Fruit fly (Drosophila melanogaster) whole organism, prepupa: ENCODE data around the gene Map205.

ENCODE experiments used
- Blimp-1 ChIP-seq: fragments of 200-800 bp; sonication (Bioruptor generic); optimal IDR thresholded peaks from 3 replicates; lab custom pipeline; 2017; ENCODE audit warnings: missing biosample characterization, missing genetic modification characterization, mild to moderate bottlenecking, moderate library complexity, missing genetic modification reagents
- CG10631 ChIP-seq: fragments of 200-800 bp; sonication (Bioruptor generic); optimal IDR thresholded peaks from 2 replicates; lab custom pipeline; 2016; ENCODE audit warnings: missing biosample characterization, missing genetic modification characterization
- CG10669 ChIP-seq: fragments of 200-800 bp; sonication (Bioruptor generic); optimal IDR thresholded peaks from 3 replicates; lab custom pipeline; 2018; ENCODE audit warnings: missing biosample characterization, mild to moderate bottlenecking, missing genetic modification characterization, moderate library complexity
- CG11762 ChIP-seq: fragments of 200-800 bp; sonication (Bioruptor generic); optimal IDR thresholded peaks from 3 replicates; lab custom pipeline; 2016; ENCODE audit warnings: missing biosample characterization, missing genetic modification characterization; ENCODE audit not compliant: insufficient read depth
- CG11902 ChIP-seq: fragments of 200-800 bp; sonication (Bioruptor generic); optimal IDR thresholded peaks from 3 replicates; lab custom pipeline; 2016; ENCODE audit warnings: missing biosample characterization, missing genetic modification characterization
- CG15336 ChIP-seq: fragments of 200-800 bp; sonication (Bioruptor generic); IDR thresholded peaks from 2 replicates; pipeline ENCODE4 v1.3.6; 2022; ENCODE audit warnings: missing biosample characterization, missing genetic modification characterization
- CG1621 ChIP-seq: fragments of 200-800 bp; sonication (Bioruptor generic); optimal IDR thresholded peaks from 3 replicates; lab custom pipeline; 2018; ENCODE audit warnings: missing biosample characterization, mild to moderate bottlenecking, missing genetic modification characterization
- CG3032 ChIP-seq: fragments of 200-800 bp; optimal IDR thresholded peaks from 2 replicates; lab custom pipeline; 2019; ENCODE audit warnings: missing biosample characterization, mild to moderate bottlenecking, missing genetic modification characterization, moderate library complexity
- CG31627 ChIP-seq: fragments of 200-800 bp; sonication (Bioruptor generic); optimal IDR thresholded peaks from 3 replicates; lab custom pipeline; 2016; ENCODE audit warnings: missing biosample characterization, missing genetic modification characterization
- CG32006 ChIP-seq: fragments of 200-800 bp; sonication (Bioruptor generic); optimal IDR thresholded peaks from 3 replicates; lab custom pipeline; 2017; ENCODE audit warnings: missing biosample characterization, mild to moderate bottlenecking, missing genetic modification characterization
- CG3919 ChIP-seq: fragments of 200-800 bp; sonication (Bioruptor generic); optimal IDR thresholded peaks from 3 replicates; lab custom pipeline; 2016; ENCODE audit warnings: missing biosample characterization, missing genetic modification characterization
- CG4318 ChIP-seq: fragments of 200-800 bp; sonication (Bioruptor generic); optimal IDR thresholded peaks from 3 replicates; lab custom pipeline; 2017; ENCODE audit warnings: missing biosample characterization, mild to moderate bottlenecking, missing genetic modification characterization
- CG6163 ChIP-seq: fragments of 200-800 bp; sonication (Bioruptor generic); IDR thresholded peaks from 3 replicates; pipeline ENCODE4 v1.3.6; 2022; ENCODE audit warnings: missing biosample characterization, missing genetic modification characterization
- CG6792 ChIP-seq: fragments of 200-800 bp; sonication (Bioruptor generic); optimal IDR thresholded peaks from 3 replicates; lab custom pipeline; 2016; ENCODE audit warnings: missing biosample characterization, missing genetic modification characterization
- CG6854 ChIP-seq: fragments of 200-800 bp; sonication (Bioruptor generic); optimal IDR thresholded peaks from 2 replicates; lab custom pipeline; 2017; ENCODE audit warnings: missing biosample characterization, mild to moderate bottlenecking, missing genetic modification characterization
- CG8319 ChIP-seq: fragments of 200-800 bp; sonication (Bioruptor generic); optimal IDR thresholded peaks from 3 replicates; lab custom pipeline; 2016; ENCODE audit warnings: missing biosample characterization, missing genetic modification characterization
- CG9139 ChIP-seq: fragments of 200-800 bp; sonication (Bioruptor generic); optimal IDR thresholded peaks from 3 replicates; lab custom pipeline; 2017; ENCODE audit warnings: missing biosample characterization, mild to moderate bottlenecking, missing genetic modification characterization
- Eip78C ChIP-seq: fragments of 200-800 bp; sonication (Bioruptor generic); peaks from one replicate; lab custom pipeline; 2016; ENCODE audit warnings: missing biosample characterization, missing genetic modification characterization
- Ets21C ChIP-seq: fragments of 200-800 bp; sonication (Bioruptor generic); optimal IDR thresholded peaks from 3 replicates; lab custom pipeline; 2016; ENCODE audit warnings: missing biosample characterization, missing genetic modification characterization
- Ets96B ChIP-seq: fragments of 200-800 bp; optimal IDR thresholded peaks from 2 replicates; lab custom pipeline; 2019; ENCODE audit warnings: missing biosample characterization, mild to moderate bottlenecking, missing genetic modification characterization, moderate library complexity
- Gug ChIP-seq: fragments of 200-800 bp; sonication (Bioruptor generic); IDR thresholded peaks from 2 replicates; pipeline ENCODE4 v1.3.6; 2022; ENCODE audit warnings: missing biosample characterization, missing genetic modification characterization
- Hr38 ChIP-seq: sonication (Bioruptor generic); optimal IDR thresholded peaks from 2 replicates; lab custom pipeline; 2016; ENCODE audit warnings: missing biosample characterization, missing genetic modification characterization
- Hr39 ChIP-seq: fragments of 200-800 bp; sonication (Bioruptor generic); optimal IDR thresholded peaks from 2 replicates; lab custom pipeline; 2016; ENCODE audit warnings: missing biosample characterization, missing genetic modification characterization
- Hr4 ChIP-seq: fragments of 200-800 bp; sonication (Bioruptor generic); optimal IDR thresholded peaks from 3 replicates; lab custom pipeline; 2016; ENCODE audit warnings: missing biosample characterization, missing genetic modification characterization
- Met ChIP-seq: fragments of 200-800 bp; sonication (Bioruptor generic); optimal IDR thresholded peaks from 3 replicates; lab custom pipeline; 2016; ENCODE audit warnings: missing biosample characterization, missing genetic modification characterization
- OdsH ChIP-seq: fragments of 200-800 bp; sonication (Bioruptor generic); optimal IDR thresholded peaks from 3 replicates; lab custom pipeline; 2016; ENCODE audit warnings: missing biosample characterization, missing genetic modification characterization
- Smox ChIP-seq: fragments of 200-800 bp; sonication (Bioruptor generic); optimal IDR thresholded peaks from 3 replicates; lab custom pipeline; 2016; ENCODE audit warnings: missing biosample characterization, missing genetic modification characterization
- Sox14 ChIP-seq: fragments of 200-800 bp; sonication (Bioruptor generic); optimal IDR thresholded peaks from 3 replicates; lab custom pipeline; 2016; ENCODE audit warnings: missing biosample characterization, missing genetic modification characterization
- Sox15 ChIP-seq: fragments of 200-800 bp; sonication (Bioruptor generic); optimal IDR thresholded peaks from 3 replicates; lab custom pipeline; 2016; ENCODE audit warnings: missing biosample characterization, missing genetic modification characterization
- achi ChIP-seq: fragments of 200-800 bp; sonication (Bioruptor generic); optimal IDR thresholded peaks from 3 replicates; lab custom pipeline; 2016; ENCODE audit warnings: missing biosample characterization, missing genetic modification characterization
- acj6 ChIP-seq: fragments of 200-800 bp; sonication (Bioruptor generic); optimal IDR thresholded peaks from 3 replicates; lab custom pipeline; 2016; ENCODE audit warnings: missing biosample characterization, missing genetic modification characterization
- dac ChIP-seq: fragments of 200-800 bp; sonication (Bioruptor generic); optimal IDR thresholded peaks from 2 replicates; lab custom pipeline; 2017; ENCODE audit warnings: missing biosample characterization, mild to moderate bottlenecking, missing genetic modification characterization
- dsx ChIP-seq: fragments of 200-800 bp; optimal IDR thresholded peaks from 3 replicates; lab custom pipeline; 2019; ENCODE audit warnings: missing biosample characterization, mild to moderate bottlenecking, missing genetic modification characterization, moderate library complexity; ENCODE audit not compliant: poor library complexity, severe bottlenecking
- esn ChIP-seq: fragments of 200-800 bp; sonication (Bioruptor generic); optimal IDR thresholded peaks from 2 replicates; lab custom pipeline; 2016; ENCODE audit warnings: missing biosample characterization, mild to moderate bottlenecking, missing genetic modification characterization, moderate library complexity
- fkh ChIP-seq: fragments of 200-800 bp; sonication (Bioruptor generic); optimal IDR thresholded peaks from 3 replicates; lab custom pipeline; 2017; ENCODE audit warnings: missing biosample characterization, mild to moderate bottlenecking, missing genetic modification characterization, moderate library complexity
- pdm3 ChIP-seq: fragments of 200-800 bp; sonication (Bioruptor generic); optimal IDR thresholded peaks from 3 replicates; lab custom pipeline; 2016; ENCODE audit warnings: missing biosample characterization, missing genetic modification characterization
- salr ChIP-seq, 2 experiments: fragments of 200-800 bp; sonication (Bioruptor generic); optimal IDR thresholded peaks; 3 replicates each; lab custom pipeline; 2016 to 2018; ENCODE audit warnings: missing biosample characterization in 2 of 2, missing genetic modification characterization in 2 of 2, mild to moderate bottlenecking in 1 of 2
- spab ChIP-seq: fragments of 200-800 bp; sonication (Bioruptor generic); optimal IDR thresholded peaks from 2 replicates; lab custom pipeline; 2017; ENCODE audit warnings: missing biosample characterization, mild to moderate bottlenecking, missing genetic modification characterization, missing genetic modification reagents
- ss ChIP-seq, 2 experiments: fragments of 200-800 bp; sonication (Bioruptor generic); optimal IDR thresholded peaks; 2 replicates in 1 of 2; 3 replicates in 1 of 2; lab custom pipeline; 2017 to 2018; ENCODE audit warnings: mild to moderate bottlenecking in 2 of 2, missing biosample characterization in 2 of 2, missing genetic modification characterization in 2 of 2, moderate library complexity in 1 of 2
- svp ChIP-seq: fragments of 200-800 bp; sonication (Bioruptor generic); peaks from one replicate; lab custom pipeline; 2016; ENCODE audit warnings: missing biosample characterization, missing genetic modification characterization

Map205 gene

DNA sequence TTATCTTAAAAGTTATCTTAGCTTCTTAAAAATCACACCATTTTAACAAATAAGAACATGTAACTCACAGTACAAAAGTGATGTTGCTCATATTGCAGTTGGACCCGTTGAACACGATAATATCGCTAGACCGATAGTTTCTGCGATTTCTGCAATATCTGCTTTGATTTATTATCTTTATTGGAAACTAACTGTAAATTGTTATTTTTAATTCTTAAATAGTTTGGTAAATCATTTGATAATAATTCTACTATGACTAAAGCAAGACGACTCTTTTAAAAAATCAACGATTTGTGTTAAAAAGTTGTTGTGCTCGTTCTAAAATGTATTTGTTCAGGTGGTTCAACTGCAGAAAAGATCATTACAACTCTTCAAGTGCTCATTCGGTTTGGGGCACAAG, 21.6 kb downstream of the Map205 start:
- TF ChIP-seq Blimp-1 (GFP tag; lab: Kevin White, UChicago) = no peak
- TF ChIP-seq Met (GFP tag; lab: Kevin White, UChicago) = no peak
- TF ChIP-seq OdsH (GFP tag; lab: Kevin White, UChicago) = no peak
- TF ChIP-seq Hr39 (GFP tag; lab: Kevin White, UChicago) = no peak
- TF ChIP-seq ss (GFP tag; optimal IDR thresholded peaks at IDR 0.05; lab: Kevin White, UChicago) = no peak
- TF ChIP-seq Sox14 = no peak
- TF ChIP-seq dac (GFP tag; lab: Kevin White, UChicago) = no peak
- TF ChIP-seq Ets21C (GFP tag; lab: Kevin White, UChicago) = no peak
- TF ChIP-seq CG6854 = no peak
- no peak for TF ChIP-seq Smox (GFP tag; lab: Kevin White, UChicago)
- no peak for TF ChIP-seq spab
- no peak for TF ChIP-seq CG8319 (GFP tag; lab: Kevin White, UChicago)
- no peak for TF ChIP-seq CG11902 (GFP tag; lab: Kevin White, UChicago)
- TF ChIP-seq CG3032 = no peak
- no peak for TF ChIP-seq fkh (GFP tag; lab: Kevin White, UChicago)
- TF ChIP-seq CG9139 (GFP tag; lab: Kevin White, UChicago) = no peak

DNA sequence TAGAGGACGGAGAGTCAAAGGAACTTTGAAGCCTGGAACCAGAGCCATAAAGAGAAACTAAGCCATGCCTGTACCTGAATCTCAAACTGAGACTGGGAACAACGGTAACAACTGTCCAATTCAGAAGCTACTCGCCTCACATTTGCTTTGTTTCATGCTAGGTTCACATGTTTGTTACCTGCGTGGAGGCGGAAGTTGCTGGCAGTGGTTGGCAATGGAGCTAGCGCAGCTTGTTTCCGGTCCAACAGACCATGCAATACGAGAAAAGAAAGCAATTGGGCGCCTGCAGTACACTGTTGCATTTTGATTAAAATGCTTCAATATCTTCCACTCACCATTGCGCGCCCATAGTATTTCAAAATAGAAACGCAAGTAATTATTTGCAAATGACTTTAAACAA, 24.5 kb downstream of the Map205 start:
- no peak for TF ChIP-seq Ets21C (GFP tag; lab: Kevin White, UChicago)
- no peak for TF ChIP-seq Ets96B
- TF ChIP-seq CG1621 (tag; lab: Kevin White, UChicago) = no peak
- no peak for TF ChIP-seq dac (GFP tag; lab: Kevin White, UChicago)
- TF ChIP-seq Sox15 (GFP tag; lab: Kevin White, UChicago) = no peak
- no peak for TF ChIP-seq CG10631
- no peak for TF ChIP-seq CG8319 (GFP tag; lab: Kevin White, UChicago)
- no peak for TF ChIP-seq CG6163 (GFP tag; lab: Robert Waterston, UW)
- TF ChIP-seq CG10669 (GFP tag; lab: Kevin White, UChicago) = no peak
- TF ChIP-seq CG4318 (GFP tag; lab: Kevin White, UChicago) = no peak

DNA sequence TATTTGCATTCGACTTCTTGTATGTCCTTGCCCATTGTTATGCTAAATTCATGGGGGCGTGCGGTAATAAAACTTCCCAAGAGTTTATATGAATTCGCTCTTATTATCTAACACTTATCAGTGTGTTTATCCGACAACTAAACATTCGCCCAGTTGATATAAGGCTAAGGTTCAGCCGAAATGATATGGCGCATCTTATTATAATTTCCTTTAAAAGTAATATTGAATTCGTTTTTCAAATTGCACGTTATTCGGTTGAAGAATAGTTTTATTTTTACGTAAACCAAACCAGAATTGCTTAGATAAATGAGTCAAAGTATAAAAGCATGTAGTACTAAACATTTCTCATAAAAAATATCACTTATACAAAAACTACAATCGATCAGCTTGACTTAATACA, 30.2 kb downstream of the Map205 start, which contains the start of gene Pos:
Pos (plus strand) TSS at position 301 of the 400 bp plus-strand sequence.
- TF ChIP-seq CG11762 (GFP tag; lab: Kevin White, UChicago) (no peak), CG10669 (GFP tag; lab: Kevin White, UChicago) (no peak), spab (no peak), CG6792 (no peak), CG6854 (no peak), Ets21C (GFP tag; lab: Kevin White, UChicago) (no peak), Smox (GFP tag; lab: Kevin White, UChicago) (no peak), Eip78C (GFP tag; lab: Kevin White, UChicago) (no peak), CG3919 (GFP tag; lab: Kevin White, UChicago) (no peak), esn (GFP tag; lab: Kevin White, UChicago) (no peak), CG1621 (tag; lab: Kevin White, UChicago) (no peak), salr (GFP tag; optimal IDR thresholded peaks at IDR 0.05; lab: Kevin White, UChicago) (no peak), CG31627 (GFP tag; lab: Kevin White, UChicago) (no peak), CG15336 (GFP tag; lab: Robert Waterston, UW) (no peak), CG32006 (GFP tag; lab: Kevin White, UChicago) (no peak), Sox14 (no peak)
- TF ChIP-seq, all 60 proteins: peak for 0

DNA sequence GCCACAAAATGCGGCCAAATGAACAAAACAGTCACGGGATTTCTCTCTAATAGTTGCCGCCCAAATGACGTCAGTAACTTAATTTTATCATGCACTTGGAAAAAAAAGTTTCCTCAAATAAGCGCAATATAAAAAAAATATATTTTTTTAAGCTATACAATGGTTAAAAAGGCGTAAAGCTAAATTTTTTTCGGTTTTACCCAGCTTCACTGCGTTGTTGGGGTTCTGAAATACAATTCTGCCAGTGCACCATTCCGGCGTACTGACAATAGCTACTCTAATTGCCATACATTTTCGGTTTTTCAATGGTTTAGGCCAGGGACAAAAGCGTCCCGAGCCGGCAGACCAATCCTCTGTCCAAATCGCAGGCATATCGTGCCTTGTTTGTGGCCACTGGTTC, 35.4 kb downstream of the Map205 start:
- TF ChIP-seq pdm3 (GFP tag; lab: Kevin White, UChicago) (peak; percentile 28), CG10631 (peak; percentile 13), acj6 (GFP tag; lab: Kevin White, UChicago) (peak; percentile 24), esn (GFP tag; lab: Kevin White, UChicago) (peak; percentile 26), Met (GFP tag; lab: Kevin White, UChicago) (peak; percentile 10), CG15336 (GFP tag; lab: Robert Waterston, UW) (no peak), svp (GFP tag; lab: Kevin White, UChicago) (peak; percentile 48), dsx (no peak), OdsH (GFP tag; lab: Kevin White, UChicago) (peak; percentile 21), Sox14 (peak; percentile 12), Ets96B (no peak), Hr38 (GFP tag; lab: Kevin White, UChicago) (no peak), CG32006 (GFP tag; lab: Kevin White, UChicago) (peak; percentile 47), Eip78C (GFP tag; lab: Kevin White, UChicago) (peak; percentile 55), CG3919 (GFP tag; lab: Kevin White, UChicago) (peak; percentile 34), Hr4 (GFP tag; lab: Kevin White, UChicago) (peak; percentile 52), salr (GFP tag; optimal IDR thresholded peaks at IDR 0.05; lab: Kevin White, UChicago) (no peak), achi (GFP tag; lab: Kevin White, UChicago) (peak; percentile 32), Gug (GFP tag; lab: Robert Waterston, UW) (0 out of 2 replicates have a peak, but pooled peaks have one; percentile 33)
